Worm (Caenorhabditis elegans) whole organism, L3 larva: ENCODE data around the gene C12D8.9.

Source experiments
- R02D3.7 ChIP-seq: fragments of 150-350 bp; optimal IDR thresholded peaks from 2 replicates; lab custom pipeline; 2014; ENCODE audit warnings: missing biosample characterization, missing genetic modification characterization
- ZK546.5 ChIP-seq: sonication (generic microtip); optimal IDR thresholded peaks from 2 replicates; lab custom pipeline; 2017; ENCODE audit warnings: missing biosample characterization, missing genetic modification characterization
- ama-1 ChIP-seq: fragments of 150-350 bp; optimal IDR thresholded peaks from 2 replicates; lab custom pipeline; 2018
- ceh-28 ChIP-seq: fragments of 150-350 bp; optimal IDR thresholded peaks from 2 replicates; lab custom pipeline; 2014; ENCODE audit warnings: missing biosample characterization, missing genetic modification reagents, missing genetic modification characterization
- ceh-9 ChIP-seq: sonication (generic microtip); optimal IDR thresholded peaks from 2 replicates; lab custom pipeline; 2018; ENCODE audit warnings: missing biosample characterization, missing genetic modification characterization
- daf-12 ChIP-seq: fragments of 150-350 bp; optimal IDR thresholded peaks from 2 replicates; lab custom pipeline; 2014; ENCODE audit warnings: missing biosample characterization, missing genetic modification reagents, missing genetic modification characterization
- egl-27 ChIP-seq: sonication (generic microtip); optimal IDR thresholded peaks from 4 replicates; lab custom pipeline; 2017; ENCODE audit warnings: missing biosample characterization, missing genetic modification reagents, missing genetic modification characterization
- egl-5 ChIP-seq: fragments of 150-350 bp; optimal IDR thresholded peaks from 2 replicates; lab custom pipeline; 2017; ENCODE audit warnings: missing biosample characterization, missing genetic modification reagents, missing genetic modification characterization, inconsistent platforms
- elt-1 ChIP-seq: fragments of 150-350 bp; optimal IDR thresholded peaks from 2 replicates; lab custom pipeline; 2014; ENCODE audit warnings: missing biosample characterization, missing genetic modification characterization
- elt-3 ChIP-seq, 3 experiments: fragments of 150-350 bp in 1 of 3; sonication (generic microtip) in 2 of 3; optimal IDR thresholded peaks; 2 replicates in 2 of 3; 4 replicates in 1 of 3; lab custom pipeline; 2014 to 2017; ENCODE audit warnings: missing biosample characterization in 3 of 3, missing genetic modification characterization in 3 of 3
- eor-1 ChIP-seq, 2 experiments: fragments of 150-350 bp; optimal IDR thresholded peaks; 2 replicates each; lab custom pipeline; 2014 to 2018; ENCODE audit warnings: missing biosample characterization in 2 of 2, missing genetic modification characterization in 2 of 2
- fos-1 ChIP-seq: fragments of 150-350 bp; optimal IDR thresholded peaks from 2 replicates; lab custom pipeline; 2014; ENCODE audit warnings: missing biosample characterization, missing genetic modification characterization
- hmg-11 ChIP-seq: sonication (generic microtip); optimal IDR thresholded peaks from 2 replicates; lab custom pipeline; 2016; ENCODE audit warnings: missing genetic modification characterization, missing compliant biosample characterization
- jun-1 ChIP-seq: fragments of 150-350 bp; optimal IDR thresholded peaks from 2 replicates; lab custom pipeline; 2014; ENCODE audit warnings: missing biosample characterization, missing genetic modification reagents, missing genetic modification characterization
- lsy-12 ChIP-seq: sonication (generic microtip); optimal IDR thresholded peaks from 2 replicates; lab custom pipeline; 2016; ENCODE audit warnings: mild to moderate bottlenecking, missing genetic modification characterization, missing compliant biosample characterization
- mdl-1 ChIP-seq: fragments of 150-350 bp; optimal IDR thresholded peaks from 2 replicates; lab custom pipeline; 2014; ENCODE audit warnings: missing biosample characterization, missing genetic modification characterization
- mml-1 ChIP-seq: fragments of 150-350 bp; sonication (generic microtip); optimal IDR thresholded peaks from 3 replicates; lab custom pipeline; 2014; ENCODE audit warnings: missing biosample characterization, missing genetic modification characterization
- nhr-12 ChIP-seq: fragments of 150-350 bp; optimal IDR thresholded peaks from 2 replicates; lab custom pipeline; 2014; ENCODE audit warnings: missing biosample characterization, missing genetic modification characterization
- nhr-237 ChIP-seq: fragments of 150-350 bp; optimal IDR thresholded peaks from 2 replicates; lab custom pipeline; 2014; ENCODE audit warnings: missing biosample characterization, missing genetic modification characterization
- nhr-25 ChIP-seq: sonication (generic microtip); optimal IDR thresholded peaks from 2 replicates; lab custom pipeline; 2017; ENCODE audit warnings: missing biosample characterization, missing genetic modification characterization
- nhr-28 ChIP-seq: fragments of 150-350 bp; optimal IDR thresholded peaks from 2 replicates; lab custom pipeline; 2014; ENCODE audit warnings: missing biosample characterization, missing genetic modification characterization
- nhr-43 ChIP-seq: sonication (generic microtip); optimal IDR thresholded peaks from 2 replicates; lab custom pipeline; 2016; ENCODE audit warnings: mild to moderate bottlenecking, missing genetic modification characterization, missing compliant biosample characterization; ENCODE audit not compliant: poor library complexity, severe bottlenecking
- nhr-67 ChIP-seq: fragments of 150-350 bp; optimal IDR thresholded peaks from 2 replicates; lab custom pipeline; 2014; ENCODE audit warnings: missing biosample characterization, missing genetic modification characterization
- nhr-76 ChIP-seq: fragments of 150-350 bp; sonication (generic microtip); optimal IDR thresholded peaks from 5 replicates; lab custom pipeline; 2014; ENCODE audit warnings: missing biosample characterization, missing genetic modification characterization
- pha-4 ChIP-seq: fragments of 150-350 bp; optimal IDR thresholded peaks from 2 replicates; lab custom pipeline; 2014; ENCODE audit warnings: missing biosample characterization, missing genetic modification reagents, missing genetic modification characterization
- sea-2 ChIP-seq: fragments of 150-350 bp; sonication (generic microtip); optimal IDR thresholded peaks from 4 replicates; lab custom pipeline; 2014; ENCODE audit warnings: missing biosample characterization, missing genetic modification reagents, missing genetic modification characterization
- skn-1 ChIP-seq: fragments of 150-350 bp; optimal IDR thresholded peaks from 2 replicates; lab custom pipeline; 2014; ENCODE audit warnings: missing biosample characterization, missing genetic modification characterization
- snpc-4 ChIP-seq: fragments of 150-350 bp; optimal IDR thresholded peaks from 2 replicates; lab custom pipeline; 2014; ENCODE audit warnings: missing biosample characterization, missing genetic modification characterization
- unc-39 ChIP-seq: sonication (generic microtip); optimal IDR thresholded peaks from 4 replicates; lab custom pipeline; 2017; ENCODE audit warnings: missing biosample characterization, missing genetic modification characterization
- unc-62 ChIP-seq: fragments of 150-350 bp; sonication (generic microtip); optimal IDR thresholded peaks from 4 replicates; lab custom pipeline; 2014; ENCODE audit warnings: missing biosample characterization, missing genetic modification reagents, missing genetic modification characterization
- zag-1 ChIP-seq: fragments of 150-350 bp; optimal IDR thresholded peaks from 2 replicates; lab custom pipeline; 2014; ENCODE audit warnings: missing biosample characterization, missing genetic modification characterization
- ztf-11 ChIP-seq: fragments of 150-350 bp; optimal IDR thresholded peaks from 2 replicates; lab custom pipeline; 2014; ENCODE audit warnings: missing biosample characterization, missing genetic modification characterization
- ztf-4 ChIP-seq: fragments of 150-350 bp; optimal IDR thresholded peaks from 2 replicates; lab custom pipeline; 2014; ENCODE audit warnings: missing biosample characterization, missing genetic modification characterization

C12D8.9 gene

DNA sequence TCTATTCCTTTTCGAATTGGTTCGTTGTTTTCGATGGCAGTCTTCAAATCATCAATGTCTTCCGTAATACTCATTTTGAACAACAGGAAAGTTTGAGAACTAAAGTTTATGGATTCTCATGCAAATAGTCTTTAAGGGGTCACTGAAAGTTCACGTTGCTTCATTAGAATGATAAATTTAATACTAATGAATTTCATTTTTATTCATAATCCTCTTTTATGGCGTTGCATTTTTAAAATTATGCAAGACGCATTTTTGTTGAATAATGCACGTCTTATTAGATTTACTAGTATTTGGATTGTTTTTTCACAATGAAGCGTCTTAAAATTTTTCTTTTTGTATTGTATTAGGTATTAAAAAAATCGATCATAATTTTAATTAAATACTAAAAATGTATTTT is at the start of gene C12D8.9:
Gene C12D8.9, minus strand, starts transcription at position 101 of the 400 bp plus-strand sequence.
- TF ChIP-seq nhr-67 (no peak), sea-2 (no peak), hmg-11 (no peak), nhr-28 (tag; lab: Kevin White, UChicago) (no peak), ceh-28 (tag; lab: Kevin White, UChicago) (no peak), unc-39 (tag; lab: Kevin White, UChicago) (no peak), fos-1 (tag; lab: Kevin White, UChicago) (no peak), jun-1 (tag; lab: Kevin White, UChicago) (no peak), elt-1 (tag; lab: Kevin White, UChicago) (no peak), nhr-43 (tag; lab: Kevin White, UChicago) (no peak), unc-62 (GFP tag; lab: Kevin White, UChicago) (no peak), nhr-12 (tag; lab: Kevin White, UChicago) (no peak), ama-1 (lab: Kevin White, UChicago) (no peak), elt-3 (tag; optimal IDR thresholded peaks at IDR 0.05; lab: Kevin White, UChicago) (no peak), nhr-25 (tag; lab: Kevin White, UChicago) (no peak), nhr-76 (tag; lab: Kevin White, UChicago) (no peak), egl-27 (no peak), egl-5 (tag; lab: Kevin White, UChicago) (no peak), mml-1 (no peak), pha-4 (tag; lab: Kevin White, UChicago) (no peak)

DNA sequence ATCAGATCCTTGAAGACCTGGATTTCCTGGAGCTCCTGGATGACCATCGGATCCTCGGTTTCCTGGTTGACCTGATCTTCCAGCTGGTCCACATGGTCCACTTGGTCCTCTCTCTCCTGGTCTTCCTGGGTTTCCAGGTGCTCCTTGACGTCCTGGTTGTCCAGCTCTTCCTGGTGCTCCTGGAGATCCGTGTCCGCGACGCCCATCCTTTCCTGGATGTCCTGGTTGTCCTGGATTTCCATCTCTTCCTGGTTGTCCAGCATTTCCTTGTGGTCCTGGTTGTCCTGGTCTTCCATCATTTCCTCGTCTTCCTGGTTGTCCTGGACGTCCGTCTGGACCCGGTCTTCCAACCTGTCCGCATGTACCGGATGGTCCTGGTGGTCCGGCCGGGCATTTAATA is 48.8 kb upstream of the C12D8.9 start:
- TF ChIP-seq skn-1 (no peak), mdl-1 (tag; lab: Kevin White, UChicago) (no peak), egl-27 (no peak), nhr-67 (no peak), ztf-11 (tag; lab: Kevin White, UChicago) (no peak), fos-1 (tag; lab: Kevin White, UChicago) (no peak), elt-3 (tag; optimal IDR thresholded peaks at IDR 0.05; lab: Kevin White, UChicago) (no peak), snpc-4 (tag; lab: Kevin White, UChicago) (no peak), ceh-28 (tag; lab: Kevin White, UChicago) (no peak), lsy-12 (tag; lab: Kevin White, UChicago) (no peak), nhr-28 (tag; lab: Kevin White, UChicago) (no peak), R02D3.7 (tag; lab: Kevin White, UChicago) (no peak), jun-1 (tag; lab: Kevin White, UChicago) (no peak), daf-12 (no peak), nhr-12 (tag; lab: Kevin White, UChicago) (no peak), elt-1 (tag; lab: Kevin White, UChicago) (no peak), nhr-237 (tag; lab: Kevin White, UChicago) (no peak), zag-1 (tag; lab: Kevin White, UChicago) (no peak), ZK546.5 (tag; lab: Kevin White, UChicago) (no peak)
- TF ChIP-seq, all 47 proteins: peak for 0

DNA sequence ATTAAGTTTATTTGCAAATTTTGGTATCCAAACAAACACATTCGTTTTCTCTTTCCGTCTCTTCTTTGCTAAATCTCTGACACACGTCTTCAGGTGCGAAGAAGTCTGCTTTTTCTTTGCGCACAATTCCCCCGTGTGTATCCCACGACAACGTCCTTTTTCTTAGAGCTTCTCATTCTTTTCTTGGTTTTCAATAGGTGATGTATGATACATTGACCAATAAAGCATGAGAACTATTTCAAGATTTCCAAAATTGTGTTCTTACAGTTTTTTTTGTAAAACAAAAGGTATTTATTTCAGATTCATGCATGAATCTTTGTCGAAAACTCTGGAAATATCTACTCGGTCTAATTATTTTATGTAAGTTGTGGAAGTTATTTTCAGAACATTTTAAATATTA is 46.7 kb upstream of the C12D8.9 start, which contains the start of gene B0024.15:
Gene B0024.15, plus strand, starts transcription at position 301 of the 400 bp plus-strand sequence.
- no peak for TF ChIP-seq ztf-11 (tag; lab: Kevin White, UChicago)
- TF ChIP-seq, all 47 proteins: peak for 0

DNA sequence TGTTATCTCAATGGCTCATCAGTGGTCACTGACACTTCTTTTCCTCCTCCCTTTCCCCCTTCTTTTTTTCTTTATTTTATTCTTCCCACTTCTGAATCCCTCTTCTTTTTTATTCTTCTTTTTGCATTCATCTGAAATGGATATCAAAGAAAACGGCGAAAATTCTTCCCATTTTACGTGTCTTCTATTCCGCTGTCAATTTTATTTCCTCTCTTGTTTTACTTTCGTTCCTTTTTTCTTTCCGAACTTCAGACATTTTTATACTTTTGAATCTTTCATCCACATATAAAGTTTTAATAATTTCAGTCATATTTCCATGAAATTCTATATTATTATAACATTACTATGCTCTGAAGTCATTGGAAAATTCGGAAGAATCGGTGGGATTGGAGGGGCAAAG is 44.3 kb upstream of the C12D8.9 start, which contains the start of gene B0024.3:
Gene B0024.3, plus strand, starts transcription at position 301 of the 400 bp plus-strand sequence.
- TF ChIP-seq nhr-76 (tag; lab: Kevin White, UChicago), result no peak

DNA sequence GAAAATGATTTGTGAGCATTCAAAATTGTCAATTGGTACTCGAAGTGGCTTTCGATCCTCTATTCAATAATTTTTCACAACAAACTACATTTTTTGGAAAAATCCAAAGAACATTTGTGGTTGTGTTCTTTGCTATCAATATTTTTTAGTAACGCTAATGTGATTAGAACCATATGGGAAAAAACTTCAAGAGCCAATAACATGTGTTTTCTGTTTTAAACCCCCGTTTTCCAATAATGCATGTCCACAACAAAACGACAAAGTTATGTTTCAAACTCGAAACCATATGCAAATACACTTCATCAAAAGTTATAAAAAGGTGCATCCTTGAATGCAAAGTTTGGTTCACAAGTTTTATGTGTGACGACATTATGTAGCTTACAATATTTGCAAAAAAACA is 42.8 kb upstream of the C12D8.9 start:
- no peak for TF ChIP-seq ZK546.5 (tag; lab: Kevin White, UChicago)
- TF ChIP-seq ztf-4 (tag; lab: Kevin White, UChicago), result no peak
- no peak for TF ChIP-seq R02D3.7 (tag; lab: Kevin White, UChicago)
- no peak for TF ChIP-seq nhr-237 (tag; lab: Kevin White, UChicago)
- TF ChIP-seq ceh-9, result no peak
- TF ChIP-seq mdl-1 (tag; lab: Kevin White, UChicago), result no peak
- no peak for TF ChIP-seq sea-2
- no peak for TF ChIP-seq eor-1 (tag; optimal IDR thresholded peaks at IDR 0.05; lab: Kevin White, UChicago)
